Fruit fly (Drosophila melanogaster): ENCODE measurements around the gene LysE.

Gene LysE

dm6 chr3L:1177085-1177484 lies 35.5 kb upstream of the LysE start, which contains the start of gene bab2 (continued):
- TF ChIP-seq Hmr (GFP tag; optimal IDR thresholded peaks at IDR 0.05) (no peak), CG11723 (GFP tag; optimal IDR thresholded peaks at IDR 0.05) (peak; percentile 12), Mrtf (GFP tag; IDR thresholded peaks at IDR 0.05) (no peak), Atf-2 (GFP tag; optimal IDR thresholded peaks at IDR 0.05) (no peak), tin (GFP tag; optimal IDR thresholded peaks at IDR 0.05) (no peak), CG32532 (GFP tag; IDR thresholded peaks at IDR 0.05) (peak; percentile 10; the same call in 1 of the 2 replicates), CG9437 (GFP tag; optimal IDR thresholded peaks at IDR 0.05) (no peak), CG15601 (tag; optimal IDR thresholded peaks at IDR 0.05) (peak; percentile 90), peb (GFP tag; IDR thresholded peaks at IDR 0.05) (no peak), HmgD (GFP tag; optimal IDR thresholded peaks at IDR 0.05) (peak; percentile 80), CG4617 (GFP tag; optimal IDR thresholded peaks at IDR 0.05; ENCODE audit: borderline replicate concordance) (no peak), tll (GFP tag; optimal IDR thresholded peaks at IDR 0.05) (peak in 1 of 2 experiments; percentile 43), pzg (GFP tag; optimal IDR thresholded peaks at IDR 0.05) (no peak), dmrt99B (tag; optimal IDR thresholded peaks at IDR 0.05) (no peak), CG34376 (GFP tag; optimal IDR thresholded peaks at IDR 0.05) (no peak), bab2 (GFP tag; optimal IDR thresholded peaks at IDR 0.05) (no peak), HmgZ (tag; optimal IDR thresholded peaks at IDR 0.05) (peak; percentile 17), B-H1 (GFP tag; IDR thresholded peaks at IDR 0.05) (no peak; the same call in 2 of the 3 replicates), Elba2 (GFP tag; optimal IDR thresholded peaks at IDR 0.05) (no peak), CG15073 (GFP tag; optimal IDR thresholded peaks at IDR 0.05) (no peak), CG15696 (tag; optimal IDR thresholded peaks at IDR 0.05) (no peak), CG30020 (tag; optimal IDR thresholded peaks at IDR 0.05) (no peak), PHDP (tag; optimal IDR thresholded peaks at IDR 0.05) (peak; percentile 16), Hr78 (GFP tag; optimal IDR thresholded peaks at IDR 0.05) (no peak), Dfd (GFP tag; optimal IDR thresholded peaks at IDR 0.05) (no peak), Mad (GFP tag; optimal IDR thresholded peaks at IDR 0.05) (no peak), MTF-1 (GFP tag; optimal IDR thresholded peaks at IDR 0.05; ENCODE audit: borderline replicate concordance) (peak; percentile 32), CG9609 (GFP tag; optimal IDR thresholded peaks at IDR 0.05) (no peak), croc (GFP tag; conservative IDR thresholded peaks at IDR 0.05) (no peak), so (GFP tag; IDR thresholded peaks at IDR 0.05) (peak; percentile 58; the same call in 1 of the 3 replicates), vvl (GFP tag; IDR thresholded peaks at IDR 0.05) (peak; percentile 67), salm (tag; optimal IDR thresholded peaks at IDR 0.05) (peak; percentile 28), Dp (GFP tag; optimal IDR thresholded peaks at IDR 0.05) (no peak), Abd-B (GFP tag; optimal IDR thresholded peaks at IDR 0.05) (no peak), zen (tag; optimal IDR thresholded peaks at IDR 0.05) (no peak), CG8290 (GFP tag; optimal IDR thresholded peaks at IDR 0.05) (no peak), CG8290 (tag; optimal IDR thresholded peaks at IDR 0.05) (peak in 1 of 2 experiments; percentile 43), Lpt (GFP tag; optimal IDR thresholded peaks at IDR 0.05) (no peak), CG12299 (tag; optimal IDR thresholded peaks at IDR 0.05) (no peak), Dll (GFP tag; IDR thresholded peaks at IDR 0.05; ENCODE audit: partially characterized antibody) (0 out of 4 replicates have a peak, but pooled peaks have one; percentile 39), HHEX (GFP tag; optimal IDR thresholded peaks at IDR 0.05) (no peak), p53 (GFP tag; optimal IDR thresholded peaks at IDR 0.05) (no peak), CG6791 (GFP tag; IDR thresholded peaks at IDR 0.05; ENCODE audit: partially characterized antibody) (no peak; the same call in 2 of the 3 replicates), stwl (tag; optimal IDR thresholded peaks at IDR 0.05) (peak; percentile 28), kay (GFP tag; optimal IDR thresholded peaks at IDR 0.05) (no peak), CG11247 (GFP tag; IDR thresholded peaks at IDR 0.05) (no peak), knrl (GFP tag; IDR thresholded peaks at IDR 0.05; ENCODE audit: partially characterized antibody) (no peak), dimm (GFP tag; IDR thresholded peaks at IDR 0.05) (no peak), CG7271 (tag; optimal IDR thresholded peaks at IDR 0.05) (no peak), pb (GFP tag; optimal IDR thresholded peaks at IDR 0.05) (peak; percentile 9), Awh (GFP tag; IDR thresholded peaks at IDR 0.05) (peak; percentile 6; the same call in 1 of the 2 replicates)
